Fruit fly (Drosophila melanogaster) whole organism, prepupa: ENCODE data around the gene Uba2.

Experiments
- Ets21C ChIP-seq: fragments of 200-800 bp; sonication (Bioruptor generic); optimal IDR thresholded peaks from 3 replicates; lab custom pipeline; 2016; ENCODE audit warnings: missing biosample characterization, missing genetic modification characterization
- Hr39 ChIP-seq: fragments of 200-800 bp; sonication (Bioruptor generic); optimal IDR thresholded peaks from 2 replicates; lab custom pipeline; 2016; ENCODE audit warnings: missing biosample characterization, missing genetic modification characterization
- dsx ChIP-seq: fragments of 200-800 bp; optimal IDR thresholded peaks from 3 replicates; lab custom pipeline; 2019; ENCODE audit warnings: missing biosample characterization, mild to moderate bottlenecking, missing genetic modification characterization, moderate library complexity; ENCODE audit not compliant: poor library complexity, severe bottlenecking
- spab ChIP-seq: fragments of 200-800 bp; sonication (Bioruptor generic); optimal IDR thresholded peaks from 2 replicates; lab custom pipeline; 2017; ENCODE audit warnings: missing biosample characterization, mild to moderate bottlenecking, missing genetic modification characterization, missing genetic modification reagents

dm6 chr3L:8116809-8117208 is 10.8 kb downstream of the Uba2 start:
- no peak for TF ChIP-seq dsx (GFP tag; lab: Kevin White, UChicago)
- TF ChIP-seq spab = no peak
- TF ChIP-seq Hr39 (GFP tag; lab: Kevin White, UChicago) = no peak
- TF ChIP-seq Ets21C = no peak
